Fruit fly (Drosophila melanogaster): ENCODE data around the gene CG43155.

The CG43155 gene

DNA sequence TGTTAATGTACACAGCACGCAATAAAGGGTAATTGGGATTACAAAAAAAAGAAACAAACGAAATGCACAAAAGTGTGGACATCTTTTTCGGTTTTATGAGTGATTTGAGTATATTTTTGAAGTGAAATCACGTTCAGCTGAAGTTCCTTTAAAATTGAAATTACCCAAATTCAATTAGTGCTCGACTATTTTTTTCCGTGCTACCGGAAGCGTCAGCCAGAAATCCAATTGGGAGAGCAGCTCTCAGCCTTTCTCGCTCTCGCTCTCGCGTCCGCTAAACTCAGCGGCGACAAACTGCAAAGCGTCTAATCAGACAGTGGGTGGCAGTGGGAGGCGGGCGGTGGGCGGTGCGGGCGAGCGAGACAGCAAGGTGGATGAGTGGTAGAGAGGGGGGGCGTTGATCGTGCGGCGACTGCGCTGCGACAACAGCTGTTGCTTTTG lies 36.3 kb upstream of the CG43155 start (continued):
- TF ChIP-seq CG3163 (GFP tag; optimal IDR thresholded peaks at IDR 0.05): peak; percentile 74
- TF ChIP-seq CG33213 (GFP tag; optimal IDR thresholded peaks at IDR 0.05): peak; percentile 91
- TF ChIP-seq crol (GFP tag; IDR thresholded peaks at IDR 0.05): peak; percentile 98
- peak; percentile 76 for TF ChIP-seq CG10543 (GFP tag; optimal IDR thresholded peaks at IDR 0.05)
- TF ChIP-seq phol (tag; optimal IDR thresholded peaks at IDR 0.05): peak; percentile 86
- peak; percentile 95 for TF ChIP-seq Fer1 (GFP tag; optimal IDR thresholded peaks at IDR 0.05)
- TF ChIP-seq CG12769 (tag; optimal IDR thresholded peaks at IDR 0.05): peak; percentile 95
- TF ChIP-seq bsh (GFP tag; optimal IDR thresholded peaks at IDR 0.05): peak in 1 of 2 experiments; percentile 79
- TF ChIP-seq ERR (GFP tag; optimal IDR thresholded peaks at IDR 0.05): peak; percentile 90
- no peak for TF ChIP-seq fd102C (GFP tag; optimal IDR thresholded peaks at IDR 0.05)
- peak; percentile 85 for TF ChIP-seq Chrac-16 (GFP tag; optimal IDR thresholded peaks at IDR 0.05)
- peak; percentile 90 for TF ChIP-seq CG10366 (GFP tag; IDR thresholded peaks at IDR 0.05)
- TF ChIP-seq tgo (GFP tag; IDR thresholded peaks at IDR 0.05): peak; percentile 90
- TF ChIP-seq Oaz (GFP tag; IDR thresholded peaks at IDR 0.05): peak; percentile 74
- peak; percentile 91 for TF ChIP-seq HLH54F (GFP tag; optimal IDR thresholded peaks at IDR 0.05)
- TF ChIP-seq Oli (tag; optimal IDR thresholded peaks at IDR 0.05): peak; percentile 92
- TF ChIP-seq CG18764 (GFP tag; optimal IDR thresholded peaks at IDR 0.05): peak; percentile 73
- peak; percentile 90 for TF ChIP-seq HmgZ (tag; optimal IDR thresholded peaks at IDR 0.05)
- no peak for TF ChIP-seq h (optimal IDR thresholded peaks at IDR 0.05)
- peak; percentile 74 for TF ChIP-seq CG17829 (tag; optimal IDR thresholded peaks at IDR 0.05)
- peak; percentile 86 for TF ChIP-seq CG12942 (GFP tag; optimal IDR thresholded peaks at IDR 0.05)
- no peak for TF ChIP-seq pan (optimal IDR thresholded peaks at IDR 0.05)
- peak in 1 of 2 experiments; percentile 89 for TF ChIP-seq pan (GFP tag; optimal IDR thresholded peaks at IDR 0.05 in 1 of 2, IDR thresholded peaks at IDR 0.05 in 1 of 2)
- TF ChIP-seq Hr3 (GFP tag; optimal IDR thresholded peaks at IDR 0.05): peak; percentile 82
- peak; percentile 89 for TF ChIP-seq NfI (GFP tag; optimal IDR thresholded peaks at IDR 0.05)
- TF ChIP-seq gt (GFP tag; IDR thresholded peaks at IDR 0.05): no peak
- TF ChIP-seq CG11560 (tag; IDR thresholded peaks at IDR 0.05): peak; percentile 79
- peak; percentile 94 for TF ChIP-seq gcm2 (GFP tag; optimal IDR thresholded peaks at IDR 0.05)
- TF ChIP-seq CG11085 (GFP tag; IDR thresholded peaks at IDR 0.05): peak; percentile 83
- peak; percentile 87 for TF ChIP-seq CG14050 (GFP tag; IDR thresholded peaks at IDR 0.05)
- TF ChIP-seq inv (GFP tag; IDR thresholded peaks at IDR 0.05; ENCODE audit: partially characterized antibody): no peak
- peak; percentile 82 for TF ChIP-seq Asciz (GFP tag; optimal IDR thresholded peaks at IDR 0.05)
- TF ChIP-seq zen (tag; optimal IDR thresholded peaks at IDR 0.05): peak; percentile 68
- peak; percentile 78 for TF ChIP-seq CG13775 (GFP tag; optimal IDR thresholded peaks at IDR 0.05)
- TF ChIP-seq nmo (GFP tag; optimal IDR thresholded peaks at IDR 0.05): peak; percentile 87
- peak; percentile 66; the same call in 2 of the 3 replicates for TF ChIP-seq jigr1 (GFP tag; IDR thresholded peaks at IDR 0.05)
- no peak for TF ChIP-seq CG17912 (GFP tag; optimal IDR thresholded peaks at IDR 0.05)
- peak; percentile 89 for TF ChIP-seq CG32767 (GFP tag; IDR thresholded peaks at IDR 0.05)
- TF ChIP-seq CG18476 (GFP tag; optimal IDR thresholded peaks at IDR 0.05): peak; percentile 84
- peak; percentile 90 for TF ChIP-seq CG7372 (GFP tag; IDR thresholded peaks at IDR 0.05)
- TF ChIP-seq CG17612 (GFP tag; IDR thresholded peaks at IDR 0.05): peak; percentile 85
- TF ChIP-seq MBD-R2 (GFP tag; IDR thresholded peaks at IDR 0.05): peak; percentile 77
- peak; percentile 78 for TF ChIP-seq NC2β (GFP tag; optimal IDR thresholded peaks at IDR 0.05)
- no peak for TF ChIP-seq CG9797 (GFP tag; optimal IDR thresholded peaks at IDR 0.05)
- TF ChIP-seq CG11093 (GFP tag; IDR thresholded peaks at IDR 0.05): peak; percentile 78
- TF ChIP-seq jing (GFP tag; optimal IDR thresholded peaks at IDR 0.05): peak; percentile 76
- peak; percentile 84 for TF ChIP-seq CG15011 (GFP tag; optimal IDR thresholded peaks at IDR 0.05)
- TF ChIP-seq CG12071 (GFP tag; optimal IDR thresholded peaks at IDR 0.05): peak; percentile 87
- peak; percentile 70 for TF ChIP-seq sens-2 (GFP tag; IDR thresholded peaks at IDR 0.05)
- TF ChIP-seq CG10274 (GFP tag; optimal IDR thresholded peaks at IDR 0.05): peak; percentile 81
- peak; percentile 93 for TF ChIP-seq CG7556 (GFP tag; optimal IDR thresholded peaks at IDR 0.05)
- TF ChIP-seq pfk (GFP tag; optimal IDR thresholded peaks at IDR 0.05): no peak
